Worm (Caenorhabditis elegans) whole organism, midembryonic: ENCODE measurements around the gene F47C12.13.

Source experiments
- flt-1 ChIP-seq: fragments of 200-800 bp; sonication (Bioruptor generic); IDR thresholded peaks from 2 replicates; pipeline ENCODE4 v1.3.6; 2022; ENCODE audit warnings: missing genetic modification characterization, missing compliant biosample characterization
- tab-1 ChIP-seq: fragments of 200-800 bp; sonication (Bioruptor generic); IDR thresholded peaks from 2 replicates; pipeline ENCODE4 v1.3.6; 2022; ENCODE audit warnings: missing genetic modification characterization, missing compliant biosample characterization
- ztf-29 ChIP-seq: fragments of 200-800 bp; sonication (Bioruptor generic); IDR thresholded peaks from 2 replicates; pipeline ENCODE4 v1.3.6; 2022; ENCODE audit warnings: missing genetic modification reagents, missing genetic modification characterization, missing compliant biosample characterization

- TF ChIP-seq flt-1 (GFP tag; lab: Robert Waterston, UW), result no peak
- no peak for TF ChIP-seq ztf-29 (GFP tag; lab: Robert Waterston, UW)
- TF ChIP-seq tab-1, result no peak
These were observed 22.5 kb upstream of the F47C12.13 start for ce11 chrIV:4016723-4017122.
